Fruit fly (Drosophila melanogaster) whole organism, pupa: Measurements from ENCODE around the gene ND-B14.5B.

Source experiments
- CG10348 ChIP-seq: fragments of 200-800 bp; sonication (Bioruptor generic); IDR thresholded peaks from 2 replicates; pipeline ENCODE4 v1.3.6; 2022; ENCODE audit warnings: missing biosample characterization, missing genetic modification characterization
- CG12605 ChIP-seq: fragments of 200-800 bp; sonication (Bioruptor generic); IDR thresholded peaks from 2 replicates; pipeline ENCODE4 v1.3.6; 2022; ENCODE audit warnings: missing biosample characterization, missing genetic modification characterization
- CG13204 ChIP-seq: fragments of 200-800 bp; sonication (Bioruptor generic); optimal IDR thresholded peaks from 2 replicates; lab custom pipeline; 2018; ENCODE audit warnings: missing biosample characterization, mild to moderate bottlenecking, missing genetic modification characterization, moderate library complexity
- CG14655 ChIP-seq: fragments of 200-800 bp; sonication (Bioruptor generic); optimal IDR thresholded peaks from 3 replicates; lab custom pipeline; 2017; ENCODE audit warnings: mild to moderate bottlenecking, missing biosample characterization, missing genetic modification reagents, missing genetic modification characterization
- CG15710 ChIP-seq: fragments of 200-800 bp; sonication (Bioruptor generic); optimal IDR thresholded peaks from 2 replicates; lab custom pipeline; 2018; ENCODE audit warnings: missing biosample characterization, mild to moderate bottlenecking, missing genetic modification characterization, moderate library complexity
- CG17806 ChIP-seq: fragments of 200-800 bp; sonication (Bioruptor generic); optimal IDR thresholded peaks from 2 replicates; lab custom pipeline; 2018; ENCODE audit warnings: missing biosample characterization, mild to moderate bottlenecking, missing genetic modification characterization, moderate library complexity
- CG32121 ChIP-seq: fragments of 200-800 bp; sonication (Bioruptor generic); IDR thresholded peaks from 2 replicates; pipeline ENCODE4 v1.3.6; 2022; ENCODE audit warnings: missing biosample characterization, missing genetic modification characterization
- CG34367 ChIP-seq: fragments of 200-800 bp; sonication (Bioruptor generic); optimal IDR thresholded peaks from 2 replicates; lab custom pipeline; 2018; ENCODE audit warnings: missing biosample characterization, mild to moderate bottlenecking, missing genetic modification characterization
- CG4496 ChIP-seq: fragments of 200-800 bp; sonication (Bioruptor generic); IDR thresholded peaks from 3 replicates; pipeline ENCODE4 v1.3.6; 2022; ENCODE audit warnings: missing biosample characterization, missing genetic modification characterization
- CG8159 ChIP-seq: fragments of 200-800 bp; sonication (Bioruptor generic); optimal IDR thresholded peaks from 3 replicates; lab custom pipeline; 2018; ENCODE audit warnings: missing biosample characterization, mild to moderate bottlenecking, missing genetic modification characterization, moderate library complexity
- CG8301 ChIP-seq: fragments of 200-800 bp; sonication (Bioruptor generic); optimal IDR thresholded peaks from 2 replicates; lab custom pipeline; 2018; ENCODE audit warnings: missing biosample characterization, mild to moderate bottlenecking, missing genetic modification characterization
- CG9948 ChIP-seq: fragments of 200-800 bp; sonication (Bioruptor generic); optimal IDR thresholded peaks from 2 replicates; lab custom pipeline; 2018; ENCODE audit warnings: missing biosample characterization, mild to moderate bottlenecking, missing genetic modification characterization, moderate library complexity
- D1 ChIP-seq: fragments of 200-800 bp; sonication (Bioruptor generic); optimal IDR thresholded peaks from 2 replicates; lab custom pipeline; 2018; ENCODE audit warnings: missing biosample characterization, mild to moderate bottlenecking, missing genetic modification characterization, moderate library complexity
- EcR ChIP-seq: fragments of 200-800 bp; sonication (Bioruptor generic); optimal IDR thresholded peaks from 3 replicates; lab custom pipeline; 2019; ENCODE audit warnings: missing biosample characterization, missing genetic modification characterization, mild to moderate bottlenecking, moderate library complexity, missing genetic modification reagents
- Ets98B ChIP-seq: fragments of 200-800 bp; sonication (Bioruptor generic); IDR thresholded peaks from 2 replicates; pipeline ENCODE4 v1.3.6; 2022; ENCODE audit warnings: missing biosample characterization, missing genetic modification characterization
- Pif1A ChIP-seq: fragments of 200-800 bp; sonication (Bioruptor generic); optimal IDR thresholded peaks from 3 replicates; lab custom pipeline; 2016; ENCODE audit warnings: missing biosample characterization, missing genetic modification characterization
- Pif1B ChIP-seq: fragments of 200-800 bp; sonication (Bioruptor generic); optimal IDR thresholded peaks from 3 replicates; lab custom pipeline; 2016; ENCODE audit warnings: missing biosample characterization, missing genetic modification characterization
- Snoo ChIP-seq: fragments of 200-800 bp; sonication (Bioruptor generic); optimal IDR thresholded peaks from 3 replicates; lab custom pipeline; 2017; ENCODE audit warnings: missing biosample characterization, mild to moderate bottlenecking, missing genetic modification characterization, inconsistent platforms
- fd96Ca ChIP-seq: fragments of 200-800 bp; sonication (Bioruptor generic); IDR thresholded peaks from 3 replicates; pipeline ENCODE4 v1.3.6; 2022; ENCODE audit warnings: missing biosample characterization, missing genetic modification characterization
- gl ChIP-seq: fragments of 200-800 bp; sonication (Bioruptor generic); optimal IDR thresholded peaks from 2 replicates; lab custom pipeline; 2018; ENCODE audit warnings: missing biosample characterization, mild to moderate bottlenecking, missing genetic modification characterization
- rn ChIP-seq: fragments of 200-800 bp; sonication (Bioruptor generic); IDR thresholded peaks from 2 replicates; pipeline ENCODE4 v1.3.6; 2022; ENCODE audit warnings: missing biosample characterization, missing genetic modification characterization

Gene ND-B14.5B

dm6 chr2L:3122216-3122615 lies 23.4 kb downstream of the ND-B14.5B start:
- no peak for TF ChIP-seq CG12605 (GFP tag; lab: Robert Waterston, UW)
- TF ChIP-seq CG9948 (tag; lab: Kevin White, UChicago), result no peak
- no peak for TF ChIP-seq CG13204
- no peak for TF ChIP-seq D1 (tag; lab: Kevin White, UChicago)
- no peak for TF ChIP-seq fd96Ca
- TF ChIP-seq EcR (GFP tag; lab: Kevin White, UChicago), result no peak
- no peak for TF ChIP-seq CG4496
- TF ChIP-seq Pif1A (GFP tag; lab: Kevin White, UChicago), result no peak
- TF ChIP-seq CG34367 (tag; lab: Kevin White, UChicago), result no peak
- TF ChIP-seq gl (tag; lab: Kevin White, UChicago), result no peak
- TF ChIP-seq CG8301 (tag; lab: Kevin White, UChicago), result no peak

DNA sequence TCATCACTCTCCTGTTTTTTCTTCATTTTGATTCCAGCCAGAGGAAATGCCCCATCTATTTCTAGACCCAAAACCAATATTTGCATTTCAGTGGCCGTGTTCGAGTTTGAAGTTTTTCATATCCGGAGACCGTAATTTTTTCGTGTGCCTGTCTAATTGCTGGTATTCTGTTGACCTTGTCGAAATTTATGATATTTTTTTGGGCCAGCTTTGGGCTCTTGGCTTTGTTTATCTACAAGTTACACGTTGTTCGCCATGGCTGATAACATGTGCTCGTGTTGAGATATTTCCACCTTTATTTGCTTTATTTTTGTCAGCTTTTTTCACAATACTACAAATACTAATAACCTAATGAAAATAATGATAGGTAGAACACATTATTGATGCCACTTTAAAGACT lies 23.9 kb downstream of the ND-B14.5B start:
- TF ChIP-seq CG13204 (no peak), CG32121 (GFP tag; lab: Robert Waterston, UW) (no peak), CG9948 (tag; lab: Kevin White, UChicago) (no peak), CG8159 (tag; lab: Kevin White, UChicago) (no peak), Pif1B (GFP tag; lab: Kevin White, UChicago) (no peak)

dm6 chr2L:3121325-3121724 lies 24.3 kb downstream of the ND-B14.5B start:
- TF ChIP-seq CG9948 (tag; lab: Kevin White, UChicago) (no peak), D1 (tag; lab: Kevin White, UChicago) (no peak), Pif1A (GFP tag; lab: Kevin White, UChicago) (no peak), CG14655 (GFP tag; lab: Kevin White, UChicago) (no peak), CG4496 (no peak), EcR (GFP tag; lab: Kevin White, UChicago) (no peak), CG13204 (no peak), gl (tag; lab: Kevin White, UChicago) (no peak), CG8159 (tag; lab: Kevin White, UChicago) (no peak), CG10348 (GFP tag; lab: Robert Waterston, UW) (no peak), Snoo (tag; lab: Kevin White, UChicago) (no peak)

DNA sequence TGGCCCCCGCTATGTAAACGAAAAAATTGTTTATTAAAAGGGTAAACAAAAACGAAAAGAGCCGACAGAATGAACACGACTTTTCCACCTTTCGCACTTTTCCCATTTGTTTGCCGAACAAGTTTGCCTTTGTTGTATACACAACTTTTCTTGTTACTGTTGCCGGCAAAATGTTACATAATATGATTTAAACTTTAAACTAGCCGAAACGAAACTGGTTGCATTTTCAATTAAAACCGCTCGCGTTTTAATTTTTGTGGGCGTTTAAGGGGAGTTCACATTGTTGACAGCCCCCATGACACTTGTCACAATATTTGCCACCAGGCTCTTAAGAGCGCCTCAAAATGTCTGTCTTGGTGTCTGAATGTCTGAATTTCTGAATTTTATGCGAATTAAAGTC lies 24.8 kb downstream of the ND-B14.5B start:
- no peak for TF ChIP-seq EcR (GFP tag; lab: Kevin White, UChicago)
- TF ChIP-seq CG34367 (tag; lab: Kevin White, UChicago), result no peak
- TF ChIP-seq CG14655 (GFP tag; lab: Kevin White, UChicago), result no peak
- no peak for TF ChIP-seq Pif1A (GFP tag; lab: Kevin White, UChicago)
- TF ChIP-seq gl (tag; lab: Kevin White, UChicago), result no peak
- TF ChIP-seq CG8301 (tag; lab: Kevin White, UChicago), result no peak
- TF ChIP-seq CG12605 (GFP tag; lab: Robert Waterston, UW), result no peak
- no peak for TF ChIP-seq CG32121 (GFP tag; lab: Robert Waterston, UW)
- no peak for TF ChIP-seq CG8159 (tag; lab: Kevin White, UChicago)
- TF ChIP-seq rn, result no peak
- no peak for TF ChIP-seq CG15710
- no peak for TF ChIP-seq CG9948 (tag; lab: Kevin White, UChicago)
- no peak for TF ChIP-seq CG10348 (GFP tag; lab: Robert Waterston, UW)
- no peak for TF ChIP-seq Ets98B
- TF ChIP-seq D1 (tag; lab: Kevin White, UChicago), result no peak
- TF ChIP-seq Snoo (tag; lab: Kevin White, UChicago), result no peak

DNA sequence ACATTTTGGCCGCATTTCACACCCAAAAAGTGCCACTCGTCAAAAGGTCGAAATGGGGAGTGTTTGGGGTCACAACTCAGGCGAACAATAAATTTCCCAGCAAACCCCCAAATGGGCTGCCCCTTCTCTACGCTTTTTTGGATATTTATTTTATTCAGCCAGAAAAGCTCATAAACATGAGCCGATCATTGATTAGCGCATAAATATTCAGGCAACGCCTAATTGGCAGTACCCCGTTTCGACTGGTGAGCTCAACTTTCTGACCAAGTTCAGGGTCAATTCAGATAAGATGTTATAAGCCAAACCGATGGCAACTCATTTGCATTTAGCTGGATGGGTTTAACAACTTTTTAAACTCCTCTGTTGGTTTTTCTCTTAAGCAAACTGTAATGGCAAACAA lies 26.0 kb downstream of the ND-B14.5B start:
- TF ChIP-seq CG17806 (no peak), fd96Ca (no peak), CG14655 (GFP tag; lab: Kevin White, UChicago) (no peak), Pif1B (GFP tag; lab: Kevin White, UChicago) (no peak), Snoo (tag; lab: Kevin White, UChicago) (no peak), CG13204 (no peak), rn (no peak), CG4496 (no peak), CG9948 (tag; lab: Kevin White, UChicago) (no peak), CG8159 (tag; lab: Kevin White, UChicago) (no peak), CG34367 (tag; lab: Kevin White, UChicago) (no peak)

DNA sequence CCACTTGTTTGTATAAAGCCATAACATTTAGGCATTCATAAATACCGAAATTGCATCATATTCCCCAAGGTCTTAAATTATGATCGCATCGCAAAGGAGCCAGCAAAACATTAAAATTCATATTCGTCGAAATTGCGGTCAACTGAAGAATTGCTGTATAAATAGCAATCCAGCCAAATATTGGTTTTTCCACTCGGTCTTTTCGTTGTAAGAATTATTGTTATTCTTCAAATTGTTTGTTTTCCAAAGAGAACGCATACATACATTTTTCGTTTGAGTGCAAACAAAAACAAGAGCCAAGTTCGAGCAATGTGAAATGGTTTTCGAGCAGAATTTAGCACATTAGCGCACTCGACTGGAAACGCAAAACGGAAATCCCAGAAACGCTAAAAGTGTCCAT lies 30.8 kb downstream of the ND-B14.5B start:
- TF ChIP-seq CG15710, result no peak
- no peak for TF ChIP-seq CG12605 (GFP tag; lab: Robert Waterston, UW)
- no peak for TF ChIP-seq CG4496
- no peak for TF ChIP-seq Pif1A (GFP tag; lab: Kevin White, UChicago)
- no peak for TF ChIP-seq D1 (tag; lab: Kevin White, UChicago)
- no peak for TF ChIP-seq Snoo (tag; lab: Kevin White, UChicago)
- no peak for TF ChIP-seq CG17806
- no peak for TF ChIP-seq CG9948 (tag; lab: Kevin White, UChicago)
- TF ChIP-seq CG8301 (tag; lab: Kevin White, UChicago), result no peak
- TF ChIP-seq CG8159 (tag; lab: Kevin White, UChicago), result no peak
- TF ChIP-seq EcR (GFP tag; lab: Kevin White, UChicago), result no peak
- no peak for TF ChIP-seq Ets98B

- TF ChIP-seq EcR (GFP tag; lab: Kevin White, UChicago) (no peak), CG14655 (GFP tag; lab: Kevin White, UChicago) (peak; percentile 17), Ets98B (no peak), CG4496 (no peak; the same call in 2 of the 3 replicates), D1 (tag; lab: Kevin White, UChicago) (no peak), CG8301 (tag; lab: Kevin White, UChicago) (peak; percentile 5)
These were observed 31.5 kb downstream of the ND-B14.5B start for dm6 chr2L:3114132-3114531.
